Fruit fly (Drosophila melanogaster): ENCODE results near the gene msps.

dm6 chr3R:16072581-16072908, 21.9 kb downstream of the msps start:
- TF ChIP-seq Myc (optimal IDR thresholded peaks at IDR 0.05) = no peak
- TF ChIP-seq psq (optimal IDR thresholded peaks at IDR 0.05) = no peak

All from Kc167 (cell line).